Worm (Caenorhabditis elegans) whole organism, L4 larva: ENCODE measurements around the gene nex-4.

Experiments
- D1046.2 ChIP-seq: fragments of 200-800 bp; sonication (Bioruptor generic); IDR thresholded peaks from 2 replicates; pipeline ENCODE4 v1.3.6; 2022; ENCODE audit warnings: missing genetic modification characterization, missing compliant biosample characterization
- F37D6.2 ChIP-seq: sonication (generic microtip); optimal IDR thresholded peaks from 2 replicates; lab custom pipeline; 2016; ENCODE audit warnings: mild to moderate bottlenecking, missing genetic modification characterization, missing compliant biosample characterization
- F44E2.7 ChIP-seq: fragments of 200-800 bp; sonication (Bioruptor generic); IDR thresholded peaks from 2 replicates; pipeline ENCODE4 v2.1.2; 2022; ENCODE audit warnings: missing genetic modification characterization, missing compliant biosample characterization
- R02D3.7 ChIP-seq: fragments of 150-350 bp; sonication (generic microtip); optimal IDR thresholded peaks from 3 replicates; lab custom pipeline; 2014; ENCODE audit warnings: missing biosample characterization, missing genetic modification characterization
- Y105C5A.15 ChIP-seq: fragments of 200-800 bp; sonication (Bioruptor generic); IDR thresholded peaks from 2 replicates; pipeline ENCODE4 v1.3.6; 2022; ENCODE audit warnings: missing genetic modification characterization, missing compliant biosample characterization
- ZK337.2 ChIP-seq: fragments of 200-800 bp; sonication (Bioruptor generic); IDR thresholded peaks from 2 replicates; pipeline ENCODE4 v1.3.6; 2022; ENCODE audit warnings: missing genetic modification reagents, missing genetic modification characterization, missing compliant biosample characterization
- aha-1 ChIP-seq: fragments of 150-350 bp; peaks from one replicate; lab custom pipeline; 2014; ENCODE audit warnings: missing biosample characterization, missing genetic modification characterization
- aly-2 ChIP-seq: sonication (generic microtip); optimal IDR thresholded peaks from 2 replicates; lab custom pipeline; 2018; ENCODE audit warnings: missing biosample characterization, missing genetic modification characterization
- ama-1 ChIP-seq: fragments of 150-350 bp; optimal IDR thresholded peaks from 2 replicates; lab custom pipeline; 2014; ENCODE audit warnings: inconsistent platforms, mixed read lengths
- ceh-20 ChIP-seq: fragments of 200-800 bp; sonication (Bioruptor generic); IDR thresholded peaks from 2 replicates; pipeline ENCODE4 v1.3.6; 2022; ENCODE audit warnings: missing genetic modification reagents, missing genetic modification characterization, missing compliant biosample characterization
- ceh-28 ChIP-seq: fragments of 150-350 bp; optimal IDR thresholded peaks from 2 replicates; lab custom pipeline; 2014; ENCODE audit warnings: missing biosample characterization, missing genetic modification reagents, missing genetic modification characterization
- ceh-44 ChIP-seq: fragments of 200-800 bp; sonication (Bioruptor generic); IDR thresholded peaks from 2 replicates; pipeline ENCODE4 v1.3.6; 2022; ENCODE audit warnings: missing genetic modification reagents, missing genetic modification characterization, missing compliant biosample characterization
- ceh-82 ChIP-seq: sonication (generic microtip); optimal IDR thresholded peaks from 2 replicates; lab custom pipeline; 2017; ENCODE audit warnings: missing biosample characterization, missing genetic modification characterization
- ces-1 ChIP-seq: fragments of 150-350 bp; sonication (generic microtip); optimal IDR thresholded peaks from 4 replicates; lab custom pipeline; 2014; ENCODE audit warnings: missing biosample characterization, missing genetic modification reagents, missing genetic modification characterization
- daf-12 ChIP-seq: fragments of 150-350 bp; optimal IDR thresholded peaks from 2 replicates; lab custom pipeline; 2014; ENCODE audit warnings: missing biosample characterization, missing genetic modification reagents, missing genetic modification characterization
- daf-19 ChIP-seq: fragments of 200-800 bp; sonication (Bioruptor generic); conservative IDR thresholded peaks from 2 replicates; pipeline ENCODE4 v1.3.6; 2022; ENCODE audit warnings: missing genetic modification characterization, missing compliant biosample characterization
- daf-8 ChIP-seq: fragments of 200-800 bp; sonication (Bioruptor generic); IDR thresholded peaks from 2 replicates; pipeline ENCODE4 v1.3.6; 2022; ENCODE audit warnings: missing genetic modification characterization, missing compliant biosample characterization
- dmd-6 ChIP-seq: fragments of 200-800 bp; sonication (Bioruptor generic); IDR thresholded peaks from 2 replicates; pipeline ENCODE4 v1.3.6; 2022; ENCODE audit warnings: missing genetic modification reagents, missing genetic modification characterization, missing compliant biosample characterization
- dmd-8 ChIP-seq: fragments of 200-800 bp; sonication (Bioruptor generic); IDR thresholded peaks from 2 replicates; pipeline ENCODE4 v1.3.6; 2022; ENCODE audit warnings: missing genetic modification characterization, missing compliant biosample characterization
- dmd-9 ChIP-seq: fragments of 200-800 bp; sonication (Bioruptor generic); IDR thresholded peaks from 2 replicates; pipeline ENCODE4 v1.3.6; 2022; ENCODE audit warnings: missing genetic modification reagents, missing genetic modification characterization, missing compliant biosample characterization
- dpl-1 ChIP-seq: fragments of 150-350 bp; optimal IDR thresholded peaks from 2 replicates; lab custom pipeline; 2014; ENCODE audit warnings: missing biosample characterization, missing genetic modification reagents, missing genetic modification characterization
- dve-1 ChIP-seq: sonication (generic microtip); optimal IDR thresholded peaks from 2 replicates; lab custom pipeline; 2017; ENCODE audit warnings: antibody characterized with exemption, mild to moderate bottlenecking, missing genetic modification characterization, missing compliant biosample characterization; ENCODE audit not compliant: insufficient read depth
- egl-43 ChIP-seq: fragments of 200-800 bp; sonication (Bioruptor generic); IDR thresholded peaks from 2 replicates; pipeline ENCODE4 v1.3.6; 2022; ENCODE audit warnings: missing genetic modification reagents, missing genetic modification characterization, missing compliant biosample characterization
- gei-8 ChIP-seq: fragments of 200-800 bp; sonication (Bioruptor generic); optimal IDR thresholded peaks from 2 replicates; lab custom pipeline; 2018; ENCODE audit warnings: mild to moderate bottlenecking, missing genetic modification characterization, missing compliant biosample characterization
- hif-1 ChIP-seq, 2 experiments: sonication (generic microtip); optimal IDR thresholded peaks; 2 replicates each; lab custom pipeline; 2016 to 2017; ENCODE audit warnings: missing compliant biosample characterization in 2 of 2, missing genetic modification characterization in 2 of 2, missing genetic modification reagents in 2 of 2, missing genotype in 2 of 2, mild to moderate bottlenecking in 1 of 2
- jun-1 ChIP-seq: fragments of 150-350 bp; optimal IDR thresholded peaks from 2 replicates; lab custom pipeline; 2014; ENCODE audit warnings: missing biosample characterization, missing genetic modification reagents, missing genetic modification characterization
- lim-7 ChIP-seq: fragments of 200-800 bp; sonication (Bioruptor generic); IDR thresholded peaks from 2 replicates; pipeline ENCODE4 v1.3.6; 2022; ENCODE audit warnings: missing genetic modification characterization, missing compliant biosample characterization
- lin-1 ChIP-seq: fragments of 200-800 bp; sonication (Bioruptor generic); IDR thresholded peaks from 2 replicates; pipeline ENCODE4 v1.3.6; 2022; ENCODE audit warnings: missing genetic modification reagents, missing genetic modification characterization, missing compliant biosample characterization
- lin-13 ChIP-seq: fragments of 150-350 bp; optimal IDR thresholded peaks from 2 replicates; lab custom pipeline; 2014; ENCODE audit warnings: missing biosample characterization, missing genetic modification reagents, missing genetic modification characterization
- lin-29 ChIP-seq: fragments of 200-800 bp; sonication (Bioruptor generic); IDR thresholded peaks from 2 replicates; pipeline ENCODE4 v1.3.6; 2022; ENCODE audit warnings: missing genetic modification reagents, missing genetic modification characterization, missing compliant biosample characterization
- lin-38 ChIP-seq: fragments of 200-800 bp; sonication (Bioruptor generic); IDR thresholded peaks from 2 replicates; pipeline ENCODE4 v1.3.6; 2022; ENCODE audit warnings: missing genetic modification reagents, missing genetic modification characterization, missing compliant biosample characterization
- lin-39 ChIP-seq: fragments of 150-350 bp; optimal IDR thresholded peaks from 2 replicates; lab custom pipeline; 2014; ENCODE audit warnings: missing biosample characterization, missing genetic modification reagents, missing genetic modification characterization
- lir-3 ChIP-seq: sonication (generic microtip); optimal IDR thresholded peaks from 2 replicates; lab custom pipeline; 2016; ENCODE audit warnings: mild to moderate bottlenecking, missing genetic modification characterization, missing compliant biosample characterization
- lsy-2 ChIP-seq, 2 experiments: fragments of 150-350 bp in 1 of 2; sonication (generic microtip) in 1 of 2; optimal IDR thresholded peaks; 2 replicates each; lab custom pipeline; 2014 to 2017; ENCODE audit warnings: missing biosample characterization in 2 of 2, missing genetic modification characterization in 2 of 2
- madf-9 ChIP-seq: fragments of 200-800 bp; sonication (Bioruptor generic); conservative IDR thresholded peaks from 2 replicates; pipeline ENCODE4 v1.3.6; 2022; ENCODE audit warnings: missing genetic modification reagents, missing genetic modification characterization, missing compliant biosample characterization
- mdl-1 ChIP-seq, 2 experiments: fragments of 150-350 bp in 1 of 2; sonication (generic microtip) in 1 of 2; optimal IDR thresholded peaks; 2 replicates each; lab custom pipeline; 2014 to 2017; ENCODE audit warnings: missing biosample characterization in 2 of 2, missing genetic modification characterization in 2 of 2
- mxl-2 ChIP-seq: fragments of 200-800 bp; sonication (Bioruptor generic); conservative IDR thresholded peaks from 2 replicates; pipeline ENCODE4 v1.3.6; 2022; ENCODE audit warnings: missing genetic modification reagents, missing genetic modification characterization, missing compliant biosample characterization
- nhr-10 ChIP-seq: fragments of 150-350 bp; optimal IDR thresholded peaks from 2 replicates; lab custom pipeline; 2014; ENCODE audit warnings: missing biosample characterization, missing genetic modification characterization
- nhr-237 ChIP-seq: sonication (generic microtip); optimal IDR thresholded peaks from 2 replicates; lab custom pipeline; 2017; ENCODE audit warnings: missing biosample characterization, missing genetic modification characterization
- nhr-28 ChIP-seq: fragments of 150-350 bp; optimal IDR thresholded peaks from 2 replicates; lab custom pipeline; 2014; ENCODE audit warnings: missing biosample characterization, missing genetic modification characterization
- nhr-41 ChIP-seq: fragments of 200-800 bp; sonication (Bioruptor generic); IDR thresholded peaks from 2 replicates; pipeline ENCODE4 v1.3.6; 2022; ENCODE audit warnings: missing genetic modification reagents, missing genetic modification characterization, missing compliant biosample characterization
- nhr-76 ChIP-seq: fragments of 150-350 bp; optimal IDR thresholded peaks from 2 replicates; lab custom pipeline; 2014; ENCODE audit warnings: missing biosample characterization, missing genetic modification characterization
- pha-4 ChIP-seq, 2 experiments: fragments of 150-350 bp in 1 of 2; fragments of 200-800 bp in 1 of 2; sonication (Bioruptor generic) in 1 of 2; IDR thresholded peaks in 1 of 2; optimal IDR thresholded peaks in 1 of 2; 2 replicates each; pipeline versions ENCODE4 v1.3.6 to Lab custom; 2014 to 2022; ENCODE audit warnings: missing genetic modification characterization in 2 of 2, missing genetic modification reagents in 2 of 2, missing biosample characterization in 1 of 2, missing compliant biosample characterization in 1 of 2
- php-3 ChIP-seq: fragments of 200-800 bp; sonication (Bioruptor generic); IDR thresholded peaks from 2 replicates; pipeline ENCODE4 v1.3.6; 2022; ENCODE audit warnings: missing genetic modification reagents, missing genetic modification characterization, missing compliant biosample characterization
- rbr-2 ChIP-seq: sonication (generic microtip); optimal IDR thresholded peaks from 2 replicates; lab custom pipeline; 2016; ENCODE audit warnings: missing genotype, missing genetic modification characterization, missing compliant biosample characterization
- sdz-12 ChIP-seq: fragments of 200-800 bp; sonication (Bioruptor generic); optimal IDR thresholded peaks from 2 replicates; lab custom pipeline; 2018; ENCODE audit warnings: mild to moderate bottlenecking, missing genetic modification characterization, missing compliant biosample characterization
- set-16 ChIP-seq: fragments of 200-800 bp; sonication (Bioruptor generic); IDR thresholded peaks from 2 replicates; pipeline ENCODE4 v1.3.6; 2022; ENCODE audit warnings: missing genetic modification reagents, missing genetic modification characterization, missing compliant biosample characterization
- snpc-4 ChIP-seq: fragments of 150-350 bp; optimal IDR thresholded peaks from 2 replicates; lab custom pipeline; 2014; ENCODE audit warnings: missing biosample characterization, missing genetic modification characterization
- tra-1 ChIP-seq: fragments of 200-800 bp; sonication (Bioruptor generic); IDR thresholded peaks from 2 replicates; pipeline ENCODE4 v1.3.6; 2022; ENCODE audit warnings: missing genetic modification reagents, missing genetic modification characterization, missing compliant biosample characterization
- vab-7 ChIP-seq: fragments of 200-800 bp; sonication (Bioruptor generic); IDR thresholded peaks from 2 replicates; pipeline ENCODE4 v1.3.6; 2022; ENCODE audit warnings: missing genetic modification reagents, missing genetic modification characterization, missing compliant biosample characterization
- zfp-2 ChIP-seq: sonication (generic microtip); optimal IDR thresholded peaks from 2 replicates; lab custom pipeline; 2016; ENCODE audit warnings: mild to moderate bottlenecking, missing genetic modification characterization, missing compliant biosample characterization
- zip-2 ChIP-seq: fragments of 150-350 bp; optimal IDR thresholded peaks from 2 replicates; lab custom pipeline; 2014; ENCODE audit warnings: missing biosample characterization, missing genetic modification characterization
- ztf-7 ChIP-seq: fragments of 150-350 bp; optimal IDR thresholded peaks from 2 replicates; lab custom pipeline; 2014; ENCODE audit warnings: missing biosample characterization, missing genetic modification characterization

The nex-4 gene

ce11 chrV:4844591-4844990, 6.6 kb upstream of the nex-4 start, which contains the start of gene abhd-5.2 (continued):
- TF ChIP-seq nhr-10 (no peak), pha-4 (GFP tag; IDR thresholded peaks at IDR 0.05; lab: Robert Waterston, UW) (no peak), pha-4 (tag; optimal IDR thresholded peaks at IDR 0.05; lab: Kevin White, UChicago) (no peak), egl-43 (GFP tag; lab: Robert Waterston, UW) (no peak), ama-1 (lab: Kevin White, UChicago) (no peak), madf-9 (GFP tag; lab: Robert Waterston, UW) (no peak), aly-2 (no peak), dve-1 (peak; percentile 64), dmd-9 (GFP tag; lab: Robert Waterston, UW) (no peak), sdz-12 (GFP tag; lab: Kevin White, UChicago) (no peak), ceh-20 (GFP tag; lab: Robert Waterston, UW) (no peak), php-3 (GFP tag; lab: Robert Waterston, UW) (no peak), ztf-7 (tag; lab: Kevin White, UChicago) (no peak), hif-1 (tag; optimal IDR thresholded peaks at IDR 0.05; lab: Kevin White, UChicago) (peak in 1 of 2 experiments; percentile 6), D1046.2 (no peak), R02D3.7 (tag; lab: Kevin White, UChicago) (no peak), lin-38 (GFP tag; lab: Robert Waterston, UW) (no peak), zfp-2 (tag; lab: Kevin White, UChicago) (no peak), dpl-1 (GFP tag; lab: Kevin White, UChicago) (no peak), dmd-6 (peak; percentile 47; the same call in 1 of the 2 replicates), mdl-1 (tag; optimal IDR thresholded peaks at IDR 0.05; lab: Kevin White, UChicago) (no peak), gei-8 (GFP tag; lab: Kevin White, UChicago) (no peak), lin-39 (tag; lab: Kevin White, UChicago) (no peak), ces-1 (GFP tag; lab: Kevin White, UChicago) (no peak), rbr-2 (tag; lab: Kevin White, UChicago) (no peak), dmd-8 (GFP tag; lab: Robert Waterston, UW) (no peak), ceh-44 (no peak), snpc-4 (tag; lab: Kevin White, UChicago) (no peak), aha-1 (no peak), set-16 (GFP tag; lab: Robert Waterston, UW) (no peak), daf-8 (no peak), Y105C5A.15 (no peak), nhr-28 (tag; lab: Kevin White, UChicago) (peak; percentile 85), nhr-237 (tag; lab: Kevin White, UChicago) (no peak), jun-1 (tag; lab: Kevin White, UChicago) (no peak), ZK337.2 (GFP tag; lab: Robert Waterston, UW) (no peak), lir-3 (tag; lab: Kevin White, UChicago) (no peak), ceh-28 (tag; lab: Kevin White, UChicago) (no peak), lin-29 (GFP tag; lab: Robert Waterston, UW) (no peak), nhr-76 (tag; lab: Kevin White, UChicago) (no peak), F37D6.2 (no peak), nhr-41 (no peak), zip-2 (tag; lab: Kevin White, UChicago) (no peak), daf-19 (no peak), lim-7 (GFP tag; lab: Robert Waterston, UW) (no peak), lin-1 (no peak), tra-1 (GFP tag; lab: Robert Waterston, UW) (no peak), lsy-2 (tag; optimal IDR thresholded peaks at IDR 0.05; lab: Kevin White, UChicago) (no peak), vab-7 (GFP tag; lab: Robert Waterston, UW) (no peak), ceh-82 (no peak), daf-12 (tag; lab: Kevin White, UChicago) (no peak), F44E2.7 (GFP tag; lab: Robert Waterston, UW) (no peak), lin-13 (GFP tag; lab: Kevin White, UChicago) (peak; percentile 36), mxl-2 (GFP tag; lab: Robert Waterston, UW) (no peak)
